Fruit fly (Drosophila melanogaster) whole organism, embryonic: ENCODE measurements around the gene CG4497.

Experiments
- Aef1 ChIP-seq: fragments of 200-800 bp; sonication (Bioruptor generic); IDR thresholded peaks from 3 replicates; pipeline ENCODE4 v1.3.6; 2022; ENCODE audit warnings: missing biosample characterization, missing genetic modification characterization
- Antp ChIP-seq: fragments of 200-800 bp; sonication (Bioruptor generic); optimal IDR thresholded peaks from 3 replicates; lab custom pipeline; 2016; ENCODE audit warnings: missing biosample characterization, missing genetic modification characterization
- Bdp1 ChIP-seq: fragments of 200-800 bp; sonication (Bioruptor generic); optimal IDR thresholded peaks from 3 replicates; lab custom pipeline; 2016; ENCODE audit warnings: missing biosample characterization, missing genetic modification characterization
- BtbVII ChIP-seq: fragments of 200-800 bp; sonication (Bioruptor generic); optimal IDR thresholded peaks from 3 replicates; lab custom pipeline; 2017; ENCODE audit warnings: missing biosample characterization, mild to moderate bottlenecking, missing genetic modification characterization
- CG11560 ChIP-seq: fragments of 200-800 bp; sonication (Bioruptor generic); IDR thresholded peaks from 3 replicates; pipeline ENCODE4 v1.3.6; 2022; ENCODE audit warnings: missing biosample characterization, missing genetic modification characterization
- CG12071 ChIP-seq: fragments of 200-800 bp; sonication (Bioruptor generic); optimal IDR thresholded peaks from 3 replicates; lab custom pipeline; 2018; ENCODE audit warnings: missing biosample characterization, mild to moderate bottlenecking, missing genetic modification characterization
- CG12219 ChIP-seq: fragments of 200-800 bp; sonication (Bioruptor generic); optimal IDR thresholded peaks from 3 replicates; lab custom pipeline; 2018; ENCODE audit warnings: missing biosample characterization, mild to moderate bottlenecking, missing genetic modification characterization
- CG15073 ChIP-seq: fragments of 200-800 bp; sonication (Bioruptor generic); optimal IDR thresholded peaks from 2 replicates; lab custom pipeline; 2016; ENCODE audit warnings: missing biosample characterization, missing genetic modification characterization
- CG16779 ChIP-seq: fragments of 200-800 bp; sonication (Bioruptor generic); IDR thresholded peaks from 2 replicates; pipeline ENCODE4 v1.3.6; 2022; ENCODE audit warnings: missing biosample characterization, missing genetic modification characterization
- CG16813 ChIP-seq: fragments of 200-800 bp; sonication (Bioruptor generic); IDR thresholded peaks from 3 replicates; pipeline ENCODE4 v1.3.6; 2022; ENCODE audit warnings: missing biosample characterization, missing genetic modification characterization; ENCODE audit not compliant: partially characterized antibody
- CG18619 ChIP-seq: fragments of 200-800 bp; sonication (Bioruptor generic); optimal IDR thresholded peaks from 3 replicates; lab custom pipeline; 2017; ENCODE audit warnings: missing biosample characterization, mild to moderate bottlenecking, missing genetic modification characterization
- CG32532 ChIP-seq: fragments of 200-800 bp; sonication (Bioruptor generic); IDR thresholded peaks from 2 replicates; pipeline ENCODE4 v1.3.6; 2022; ENCODE audit warnings: missing biosample characterization, missing genetic modification characterization
- CG4730 ChIP-seq: fragments of 200-800 bp; sonication (Bioruptor generic); IDR thresholded peaks from 2 replicates; pipeline ENCODE4 v1.3.6; 2022; ENCODE audit warnings: missing biosample characterization, missing genetic modification characterization
- CG7556 ChIP-seq: fragments of 200-800 bp; sonication (Bioruptor generic); optimal IDR thresholded peaks from 2 replicates; lab custom pipeline; 2017; ENCODE audit warnings: missing biosample characterization, mild to moderate bottlenecking, missing genetic modification characterization
- CG8359 ChIP-seq: fragments of 200-800 bp; sonication (Bioruptor generic); optimal IDR thresholded peaks from 2 replicates; lab custom pipeline; 2017; ENCODE audit warnings: missing biosample characterization, mild to moderate bottlenecking, missing genetic modification characterization, borderline replicate concordance
- CG8944 ChIP-seq: fragments of 200-800 bp; sonication (Bioruptor generic); optimal IDR thresholded peaks from 3 replicates; lab custom pipeline; 2016; ENCODE audit warnings: missing biosample characterization, missing genetic modification characterization
- CoRest ChIP-seq: fragments of 200-800 bp; sonication (Bioruptor generic); optimal IDR thresholded peaks from 3 replicates; lab custom pipeline; 2018; ENCODE audit warnings: missing biosample characterization, mild to moderate bottlenecking, missing genetic modification characterization, moderate library complexity
- D19B ChIP-seq: fragments of 200-800 bp; sonication (Bioruptor generic); optimal IDR thresholded peaks from 2 replicates; lab custom pipeline; 2017; ENCODE audit warnings: missing biosample characterization, mild to moderate bottlenecking, missing genetic modification characterization
- ERR ChIP-seq: fragments of 200-800 bp; sonication (Bioruptor generic); optimal IDR thresholded peaks from 2 replicates; lab custom pipeline; 2016; ENCODE audit warnings: missing biosample characterization, missing genetic modification characterization
- Eip74EF ChIP-seq, 2 experiments: fragments of 200-800 bp in 1 of 2; fragments of >200 bp in 1 of 2; sonication (Bioruptor generic) in 1 of 2; optimal IDR thresholded peaks; 2 replicates each; lab custom pipeline; 2017 to 2019; ENCODE audit warnings: missing biosample characterization in 2 of 2, missing genetic modification characterization in 2 of 2, mild to moderate bottlenecking in 1 of 2, moderate library complexity in 1 of 2
- Elba2 ChIP-seq: fragments of 200-800 bp; sonication (Bioruptor generic); optimal IDR thresholded peaks from 3 replicates; lab custom pipeline; 2016; ENCODE audit warnings: missing biosample characterization, missing genetic modification characterization
- Ets97D ChIP-seq: fragments of 200-800 bp; sonication (Bioruptor generic); optimal IDR thresholded peaks from 3 replicates; lab custom pipeline; 2016; ENCODE audit warnings: missing biosample characterization, missing genetic modification characterization
- Fer1 ChIP-seq: fragments of 200-800 bp; sonication (Bioruptor generic); optimal IDR thresholded peaks from 2 replicates; lab custom pipeline; 2017; ENCODE audit warnings: missing biosample characterization, mild to moderate bottlenecking, missing genetic modification characterization
- Fer2 ChIP-seq: fragments of 200-800 bp; sonication (Bioruptor generic); optimal IDR thresholded peaks from 2 replicates; lab custom pipeline; 2018; ENCODE audit warnings: missing biosample characterization, mild to moderate bottlenecking, missing genetic modification characterization, moderate library complexity
- Max ChIP-seq: fragments of 200-800 bp; sonication (Bioruptor generic); optimal IDR thresholded peaks from 2 replicates; lab custom pipeline; 2016; ENCODE audit warnings: missing biosample characterization, mild to moderate bottlenecking, missing genetic modification characterization
- Opbp ChIP-seq: fragments of 200-800 bp; sonication (Bioruptor generic); IDR thresholded peaks from 3 replicates; pipeline ENCODE4 v1.3.6; 2022; ENCODE audit warnings: missing biosample characterization, missing genetic modification characterization; ENCODE audit not compliant: partially characterized antibody
- Pdp1 ChIP-seq, 2 experiments: fragments of 200-800 bp; sonication (Bioruptor generic); optimal IDR thresholded peaks; 3 replicates each; lab custom pipeline; 2016; ENCODE audit warnings: missing biosample characterization in 2 of 2, missing genetic modification characterization in 2 of 2, mild to moderate bottlenecking in 1 of 2, moderate library complexity in 1 of 2
- Rx ChIP-seq: fragments of 200-800 bp; sonication (Bioruptor generic); IDR thresholded peaks from 2 replicates; pipeline ENCODE4 v1.3.6; 2022; ENCODE audit warnings: missing biosample characterization, missing genetic modification characterization
- Scr ChIP-seq: fragments of 200-800 bp; sonication (Bioruptor generic); IDR thresholded peaks from 2 replicates; pipeline ENCODE4 v1.3.6; 2022; ENCODE audit warnings: missing biosample characterization, missing genetic modification characterization; ENCODE audit not compliant: partially characterized antibody
- Sry-β ChIP-seq: fragments of 200-800 bp; sonication (Bioruptor generic); optimal IDR thresholded peaks from 2 replicates; lab custom pipeline; 2018; ENCODE audit warnings: missing biosample characterization, mild to moderate bottlenecking, missing genetic modification characterization, moderate library complexity
- Sry-δ ChIP-seq: fragments of 200-800 bp; sonication (Bioruptor generic); optimal IDR thresholded peaks from 2 replicates; lab custom pipeline; 2016; ENCODE audit warnings: missing biosample characterization, missing genetic modification characterization
- Xbp1 ChIP-seq: fragments of 200-800 bp; sonication (Bioruptor generic); optimal IDR thresholded peaks from 3 replicates; lab custom pipeline; 2016; ENCODE audit warnings: missing biosample characterization, mild to moderate bottlenecking, missing genetic modification characterization
- ems ChIP-seq: fragments of 200-800 bp; sonication (Bioruptor generic); optimal IDR thresholded peaks from 3 replicates; lab custom pipeline; 2016; ENCODE audit warnings: missing biosample characterization, missing genetic modification characterization
- eve ChIP-seq, 2 experiments: fragments of >200 bp; optimal IDR thresholded peaks; 2 replicates each; lab custom pipeline; 2017; ENCODE audit warnings: missing biosample characterization in 2 of 2, missing genetic modification characterization in 2 of 2
- gem ChIP-seq: fragments of 200-800 bp; sonication (Bioruptor generic); optimal IDR thresholded peaks from 2 replicates; lab custom pipeline; 2019; ENCODE audit warnings: missing biosample characterization, mild to moderate bottlenecking, missing genetic modification characterization, moderate library complexity
- gsb-n ChIP-seq: fragments of 200-800 bp; sonication (Bioruptor generic); optimal IDR thresholded peaks from 3 replicates; lab custom pipeline; 2018; ENCODE audit warnings: missing biosample characterization, mild to moderate bottlenecking, missing genetic modification characterization
- hb ChIP-seq: fragments of 200-800 bp; sonication (Bioruptor generic); IDR thresholded peaks from 3 replicates; pipeline ENCODE4 v1.3.6; 2022; ENCODE audit warnings: missing biosample characterization, missing genetic modification characterization; ENCODE audit not compliant: partially characterized antibody
- inv ChIP-seq: fragments of 200-800 bp; sonication (Bioruptor generic); IDR thresholded peaks from 2 replicates; pipeline ENCODE4 v1.3.6; 2022; ENCODE audit warnings: missing biosample characterization, missing genetic modification characterization; ENCODE audit not compliant: partially characterized antibody
- jing ChIP-seq: fragments of 200-800 bp; sonication (Bioruptor generic); optimal IDR thresholded peaks from 2 replicates; lab custom pipeline; 2018; ENCODE audit warnings: missing biosample characterization, mild to moderate bottlenecking, missing genetic modification characterization
- kah ChIP-seq: fragments of 200-800 bp; sonication (Bioruptor generic); optimal IDR thresholded peaks from 2 replicates; lab custom pipeline; 2018; ENCODE audit warnings: missing biosample characterization, mild to moderate bottlenecking, missing genetic modification characterization
- kay ChIP-seq: fragments of 200-800 bp; sonication (Bioruptor generic); optimal IDR thresholded peaks from 2 replicates; lab custom pipeline; 2016; ENCODE audit warnings: missing biosample characterization, missing genetic modification characterization
- lov ChIP-seq, 2 experiments: fragments of 200-800 bp in 1 of 2; fragments of >200 bp in 1 of 2; sonication (Bioruptor generic) in 1 of 2; IDR thresholded peaks in 1 of 2; optimal IDR thresholded peaks in 1 of 2; 2 replicates in 1 of 2; 3 replicates in 1 of 2; pipeline versions ENCODE4 v1.3.6 to Lab custom; 2017 to 2022; ENCODE audit warnings: missing biosample characterization in 1 of 2, missing genetic modification characterization in 1 of 2
- nerfin-1 ChIP-seq: fragments of 200-800 bp; sonication (Bioruptor generic); optimal IDR thresholded peaks from 3 replicates; lab custom pipeline; 2019; ENCODE audit warnings: missing biosample characterization, mild to moderate bottlenecking, missing genetic modification characterization, moderate library complexity
- pum ChIP-seq: fragments of 200-800 bp; sonication (Bioruptor generic); optimal IDR thresholded peaks from 2 replicates; lab custom pipeline; 2016; ENCODE audit warnings: missing biosample characterization, missing genetic modification characterization
- sens ChIP-seq: fragments of 200-800 bp; sonication (Bioruptor generic); peaks from one replicate; lab custom pipeline; 2016; ENCODE audit warnings: missing biosample characterization, missing genetic modification characterization
- sim ChIP-seq: fragments of 200-800 bp; sonication (Bioruptor generic); IDR thresholded peaks from 2 replicates; pipeline ENCODE4 v1.3.6; 2022; ENCODE audit warnings: missing biosample characterization, missing genetic modification characterization
- ssp ChIP-seq: fragments of 200-800 bp; sonication (Bioruptor generic); IDR thresholded peaks from 2 replicates; pipeline ENCODE4 v1.3.6; 2022; ENCODE audit warnings: missing biosample characterization, missing genetic modification characterization
- unc-4 ChIP-seq: fragments of 200-800 bp; sonication (Bioruptor generic); IDR thresholded peaks from 2 replicates; pipeline ENCODE4 v1.3.6; 2022; ENCODE audit warnings: missing biosample characterization, missing genetic modification characterization; ENCODE audit not compliant: partially characterized antibody
- vnd ChIP-seq: fragments of 200-800 bp; sonication (Bioruptor generic); IDR thresholded peaks from 3 replicates; pipeline ENCODE4 v1.3.6; 2022; ENCODE audit warnings: missing biosample characterization, missing genetic modification characterization; ENCODE audit not compliant: partially characterized antibody
- zfh1 ChIP-seq: fragments of 200-800 bp; sonication (Bioruptor generic); IDR thresholded peaks from 3 replicates; pipeline ENCODE4 v1.3.6; 2022; ENCODE audit warnings: missing biosample characterization, missing genetic modification characterization

The CG4497 gene

DNA sequence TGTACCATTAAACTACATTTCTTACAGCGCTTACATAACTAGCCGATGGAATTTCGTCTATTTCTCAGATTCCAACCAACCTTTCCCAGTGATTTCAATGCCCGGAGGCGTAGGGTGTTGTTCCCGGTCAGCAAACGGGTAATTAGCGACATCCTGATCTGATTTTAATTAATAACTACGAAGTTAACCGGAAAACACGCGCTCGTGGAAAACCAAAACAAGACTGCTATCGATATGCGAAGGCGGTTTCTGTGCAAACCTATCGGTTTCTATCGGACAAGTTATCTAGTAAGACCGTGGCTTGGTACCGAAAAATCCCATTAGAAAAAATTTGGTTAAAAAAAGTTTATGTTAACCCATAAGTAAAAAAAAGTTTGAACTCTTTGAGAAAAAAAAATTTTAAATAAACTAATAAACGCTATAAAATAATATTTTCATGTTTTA, 28.5 kb upstream of the CG4497 start, which contains the start of gene mEFG1 (continued):
- TF ChIP-seq ems (GFP tag; lab: Kevin White, UChicago) = no peak
- peak; percentile 36; the same call in 1 of the 2 replicates for TF ChIP-seq CG32532 (GFP tag; lab: Robert Waterston, UW)
- TF ChIP-seq Fer2 (tag; lab: Kevin White, UChicago) = no peak
- TF ChIP-seq lov (optimal IDR thresholded peaks at IDR 0.05; lab: Kevin White, UChicago) = no peak
- TF ChIP-seq lov (GFP tag; IDR thresholded peaks at IDR 0.05; lab: Robert Waterston, UW) = no peak
- no peak for TF ChIP-seq CG18619 (GFP tag; lab: Kevin White, UChicago)
- TF ChIP-seq D19B (GFP tag; lab: Kevin White, UChicago) = no peak
- peak; percentile 14 for TF ChIP-seq Ets97D
- TF ChIP-seq Eip74EF (GFP tag; optimal IDR thresholded peaks at IDR 0.05; lab: Kevin White, UChicago) = no peak
- no peak for TF ChIP-seq jing
- TF ChIP-seq CoRest (tag; lab: Kevin White, UChicago) = peak; percentile 25
- TF ChIP-seq Aef1 (GFP tag; lab: Robert Waterston, UW) = no peak
- TF ChIP-seq Scr (GFP tag; lab: Robert Waterston, UW) = peak; percentile 80
- no peak for TF ChIP-seq Xbp1
- no peak for TF ChIP-seq pum (GFP tag; lab: Kevin White, UChicago)
- no peak for TF ChIP-seq Antp
- TF ChIP-seq sens = peak; percentile 62
- TF ChIP-seq sim (GFP tag; lab: Robert Waterston, UW) = no peak
- no peak for TF ChIP-seq Rx (GFP tag; lab: Robert Waterston, UW)
- TF ChIP-seq CG11560 (tag; lab: Robert Waterston, UW) = no peak
- no peak for TF ChIP-seq kah
- TF ChIP-seq ERR (GFP tag; lab: Kevin White, UChicago) = no peak
- no peak for TF ChIP-seq CG12219 (GFP tag; lab: Kevin White, UChicago)
- peak; percentile 34 for TF ChIP-seq Sry-δ (GFP tag; lab: Kevin White, UChicago)
- TF ChIP-seq kay (GFP tag; lab: Kevin White, UChicago) = no peak
- TF ChIP-seq Sry-β (GFP tag; lab: Kevin White, UChicago) = no peak
- no peak for TF ChIP-seq Bdp1 (GFP tag; lab: Kevin White, UChicago)
- TF ChIP-seq Elba2 (GFP tag; lab: Kevin White, UChicago) = no peak
- no peak for TF ChIP-seq CG12071 (GFP tag; lab: Kevin White, UChicago)
- TF ChIP-seq eve (GFP tag; optimal IDR thresholded peaks at IDR 0.05; lab: Kevin White, UChicago) = no peak
- no peak for TF ChIP-seq CG16779 (GFP tag; lab: Robert Waterston, UW)
- TF ChIP-seq gsb-n (tag; lab: Kevin White, UChicago) = no peak
- TF ChIP-seq Max (GFP tag; lab: Kevin White, UChicago) = no peak
- TF ChIP-seq CG8944 (GFP tag; lab: Kevin White, UChicago) = no peak
- TF ChIP-seq CG7556 (GFP tag; lab: Kevin White, UChicago) = no peak
- TF ChIP-seq ssp (GFP tag; lab: Robert Waterston, UW) = no peak
- no peak for TF ChIP-seq Fer1 (GFP tag; lab: Kevin White, UChicago)
- TF ChIP-seq nerfin-1 (tag; lab: Kevin White, UChicago) = peak; percentile 32
- TF ChIP-seq CG4730 (GFP tag; lab: Robert Waterston, UW) = no peak
- peak; percentile 70 for TF ChIP-seq CG16813 (GFP tag; lab: Robert Waterston, UW)
- TF ChIP-seq inv (GFP tag; lab: Robert Waterston, UW) = peak; percentile 59
- TF ChIP-seq BtbVII = no peak
- TF ChIP-seq CG8359 (GFP tag; lab: Kevin White, UChicago) = no peak
- no peak for TF ChIP-seq zfh1
- no peak for TF ChIP-seq gem (tag; lab: Kevin White, UChicago)
- TF ChIP-seq Pdp1 (GFP tag; optimal IDR thresholded peaks at IDR 0.05; lab: Kevin White, UChicago) = peak in 1 of 2 experiments; percentile 94
- no peak for TF ChIP-seq CG15073 (GFP tag; lab: Kevin White, UChicago)
- TF ChIP-seq vnd = peak; percentile 67
- TF ChIP-seq hb = peak; percentile 66; the same call in 1 of the 3 replicates
- TF ChIP-seq unc-4 (GFP tag; lab: Robert Waterston, UW) = peak; percentile 75
- TF ChIP-seq Opbp = peak; percentile 84
